Worm (Caenorhabditis elegans) whole organism, late embryonic: ENCODE results near the gene fbxc-32.
A peak's percentile ranks its signal among the peaks of the same experiment; 100 is the strongest.

Source experiments
- C08G9.2 ChIP-seq: sonication (generic microtip); optimal IDR thresholded peaks from 2 replicates; lab custom pipeline; 2016; ENCODE audit warnings: mild to moderate bottlenecking, missing genetic modification characterization, moderate library complexity, missing compliant biosample characterization
- K09A11.1 ChIP-seq: sonication (generic microtip); optimal IDR thresholded peaks from 2 replicates; lab custom pipeline; 2017; ENCODE audit warnings: antibody characterized with exemption, mild to moderate bottlenecking, missing genetic modification characterization, missing compliant biosample characterization; ENCODE audit not compliant: insufficient read depth
- ahr-1 ChIP-seq: sonication (generic microtip); optimal IDR thresholded peaks from 2 replicates; lab custom pipeline; 2016; ENCODE audit warnings: missing genetic modification characterization, missing compliant biosample characterization
- ama-1 ChIP-seq: fragments of 150-350 bp; optimal IDR thresholded peaks from 2 replicates; lab custom pipeline; 2014
- ceh-19 ChIP-seq: fragments of 200-800 bp; sonication (Bioruptor generic); optimal IDR thresholded peaks from 2 replicates; lab custom pipeline; 2018; ENCODE audit warnings: mild to moderate bottlenecking, missing genetic modification characterization, missing compliant biosample characterization
- ceh-24 ChIP-seq: sonication (generic microtip); optimal IDR thresholded peaks from 2 replicates; lab custom pipeline; 2016; ENCODE audit warnings: mild to moderate bottlenecking, missing genetic modification characterization, missing compliant biosample characterization
- ceh-30 ChIP-seq: fragments of 150-350 bp; optimal IDR thresholded peaks from 2 replicates; lab custom pipeline; 2014; ENCODE audit warnings: missing biosample characterization, missing genetic modification characterization
- ceh-34 ChIP-seq: sonication (generic microtip); optimal IDR thresholded peaks from 2 replicates; lab custom pipeline; 2016; ENCODE audit warnings: mild to moderate bottlenecking, missing genetic modification characterization, missing compliant biosample characterization
- ceh-48 ChIP-seq: sonication (generic microtip); optimal IDR thresholded peaks from 2 replicates; lab custom pipeline; 2016; ENCODE audit warnings: missing genetic modification characterization, inconsistent platforms, missing compliant biosample characterization
- dmd-4 ChIP-seq: sonication (generic microtip); optimal IDR thresholded peaks from 2 replicates; lab custom pipeline; 2016; ENCODE audit warnings: borderline replicate concordance, missing genetic modification characterization, missing compliant biosample characterization
- dve-1 ChIP-seq: sonication (generic microtip); optimal IDR thresholded peaks from 2 replicates; lab custom pipeline; 2017; ENCODE audit warnings: antibody characterized with exemption, mild to moderate bottlenecking, missing genetic modification characterization, missing compliant biosample characterization
- elt-2 ChIP-seq: sonication (generic microtip); optimal IDR thresholded peaks from 2 replicates; lab custom pipeline; 2016; ENCODE audit warnings: missing genetic modification reagents, missing genetic modification characterization, missing compliant biosample characterization
- elt-4 ChIP-seq: sonication (generic microtip); optimal IDR thresholded peaks from 2 replicates; lab custom pipeline; 2016; ENCODE audit warnings: missing genetic modification characterization, missing compliant biosample characterization
- eyg-1 ChIP-seq: sonication (generic microtip); optimal IDR thresholded peaks from 2 replicates; lab custom pipeline; 2016; ENCODE audit warnings: missing genotype, missing genetic modification characterization, missing compliant biosample characterization
- hlh-13 ChIP-seq: fragments of 200-800 bp; sonication (Bioruptor generic); optimal IDR thresholded peaks from 2 replicates; lab custom pipeline; 2018; ENCODE audit warnings: mild to moderate bottlenecking, missing genetic modification characterization, missing compliant biosample characterization
- hlh-6 ChIP-seq: sonication (generic microtip); optimal IDR thresholded peaks from 2 replicates; lab custom pipeline; 2016; ENCODE audit warnings: missing genotype, missing genetic modification characterization, missing compliant biosample characterization
- hlh-8 ChIP-seq: sonication (generic microtip); optimal IDR thresholded peaks from 2 replicates; lab custom pipeline; 2016; ENCODE audit warnings: missing genotype, missing genetic modification characterization, missing compliant biosample characterization
- lin-11 ChIP-seq: fragments of 200-800 bp; sonication (Bioruptor generic); optimal IDR thresholded peaks from 2 replicates; lab custom pipeline; 2018; ENCODE audit warnings: mild to moderate bottlenecking, missing genetic modification characterization, missing compliant biosample characterization
- madf-2 ChIP-seq: sonication (generic microtip); optimal IDR thresholded peaks from 2 replicates; lab custom pipeline; 2017; ENCODE audit warnings: missing genetic modification characterization, missing compliant biosample characterization
- nfya-1 ChIP-seq: sonication (generic microtip); optimal IDR thresholded peaks from 2 replicates; lab custom pipeline; 2017; ENCODE audit warnings: missing genetic modification characterization, mild to moderate bottlenecking, missing compliant biosample characterization, antibody characterized with exemption, moderate library complexity
- odd-2 ChIP-seq: sonication (generic microtip); optimal IDR thresholded peaks from 2 replicates; lab custom pipeline; 2017; ENCODE audit warnings: antibody characterized with exemption, mild to moderate bottlenecking, missing genetic modification characterization, missing compliant biosample characterization
- pha-2 ChIP-seq: sonication (generic microtip); optimal IDR thresholded peaks from 2 replicates; lab custom pipeline; 2017; ENCODE audit warnings: mild to moderate bottlenecking, missing genetic modification characterization, missing compliant biosample characterization
- pros-1 ChIP-seq: fragments of 150-350 bp; optimal IDR thresholded peaks from 2 replicates; lab custom pipeline; 2014; ENCODE audit warnings: missing biosample characterization, missing genetic modification reagents, missing genetic modification characterization
- ref-2 ChIP-seq: sonication (generic microtip); optimal IDR thresholded peaks from 2 replicates; lab custom pipeline; 2016; ENCODE audit warnings: missing genetic modification characterization, missing compliant biosample characterization
- sox-2 ChIP-seq: fragments of 200-800 bp; sonication (Bioruptor generic); IDR thresholded peaks from 2 replicates; pipeline ENCODE4 v1.3.6; 2022; ENCODE audit warnings: missing genetic modification reagents, missing genetic modification characterization, missing compliant biosample characterization
- sox-4 ChIP-seq: sonication (generic microtip); optimal IDR thresholded peaks from 2 replicates; lab custom pipeline; 2017; ENCODE audit warnings: mild to moderate bottlenecking, missing genetic modification characterization, inconsistent platforms, missing compliant biosample characterization
- tbx-2 ChIP-seq: sonication (generic microtip); optimal IDR thresholded peaks from 2 replicates; lab custom pipeline; 2016; ENCODE audit warnings: missing genetic modification characterization, missing compliant biosample characterization
- tbx-7 ChIP-seq: sonication (generic microtip); optimal IDR thresholded peaks from 2 replicates; lab custom pipeline; 2016; ENCODE audit warnings: missing genotype, missing genetic modification characterization, missing compliant biosample characterization
- ttx-3 ChIP-seq: sonication (generic microtip); optimal IDR thresholded peaks from 2 replicates; lab custom pipeline; 2016; ENCODE audit warnings: missing genetic modification reagents, missing genetic modification characterization, missing compliant biosample characterization
- unc-3 ChIP-seq, 2 experiments: fragments of 200-800 bp in 1 of 2; sonication (Bioruptor generic) in 1 of 2; sonication (generic microtip) in 1 of 2; conservative IDR thresholded peaks in 1 of 2; optimal IDR thresholded peaks in 1 of 2; 2 replicates each; pipeline versions ENCODE4 v1.3.6 to Lab custom; 2016 to 2022; ENCODE audit warnings: missing compliant biosample characterization in 2 of 2, missing genetic modification characterization in 2 of 2, missing genetic modification reagents in 1 of 2
- unc-55 ChIP-seq: sonication (generic microtip); optimal IDR thresholded peaks from 2 replicates; lab custom pipeline; 2017; ENCODE audit warnings: missing biosample characterization, missing genetic modification reagents, missing genetic modification characterization
- unc-86 ChIP-seq: sonication (generic microtip); optimal IDR thresholded peaks from 2 replicates; lab custom pipeline; 2016; ENCODE audit warnings: missing genetic modification characterization, missing compliant biosample characterization

Gene fbxc-32

DNA sequence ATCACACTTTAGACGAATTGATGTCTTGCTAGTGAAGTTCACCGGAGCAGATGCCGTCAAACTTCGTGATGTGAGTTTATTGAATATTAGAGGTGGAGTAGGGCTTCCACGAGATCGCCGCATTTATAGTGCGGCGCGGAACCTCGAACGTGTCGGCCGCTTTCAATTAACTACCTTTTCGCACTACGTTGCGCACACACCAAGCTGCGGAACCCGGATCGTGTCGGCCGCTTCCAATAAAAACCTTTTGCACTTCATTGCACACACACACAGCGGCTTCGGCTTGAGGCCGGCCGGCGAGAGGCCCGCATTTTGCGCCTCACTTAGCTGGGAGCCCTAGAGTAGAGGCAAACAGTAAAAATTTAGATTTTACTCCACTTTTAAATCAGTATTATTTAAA, 42.7 kb downstream of the fbxc-32 start:
- TF ChIP-seq dmd-4 (tag; lab: Kevin White, UChicago) (no peak), hlh-6 (no peak), dve-1 (tag; lab: Kevin White, UChicago) (no peak), tbx-7 (no peak), elt-2 (no peak), ceh-48 (tag; lab: Kevin White, UChicago) (no peak), unc-3 (GFP tag; conservative IDR thresholded peaks at IDR 0.05; lab: Robert Waterston, UW) (no peak), unc-3 (tag; optimal IDR thresholded peaks at IDR 0.05; lab: Kevin White, UChicago) (no peak), hlh-13 (GFP tag; lab: Kevin White, UChicago) (no peak), K09A11.1 (no peak), sox-2 (GFP tag; lab: Robert Waterston, UW) (no peak), elt-4 (tag; lab: Kevin White, UChicago) (no peak), ceh-34 (tag; lab: Kevin White, UChicago) (no peak), lin-11 (tag; lab: Kevin White, UChicago) (no peak), eyg-1 (tag; lab: Kevin White, UChicago) (no peak), sox-4 (tag; lab: Kevin White, UChicago) (no peak), ttx-3 (tag; lab: Kevin White, UChicago) (no peak), ceh-24 (tag; lab: Kevin White, UChicago) (no peak), unc-86 (tag; lab: Kevin White, UChicago) (no peak), pha-2 (no peak), pros-1 (no peak)
- TF ChIP-seq, all 69 proteins: peak for 0

DNA sequence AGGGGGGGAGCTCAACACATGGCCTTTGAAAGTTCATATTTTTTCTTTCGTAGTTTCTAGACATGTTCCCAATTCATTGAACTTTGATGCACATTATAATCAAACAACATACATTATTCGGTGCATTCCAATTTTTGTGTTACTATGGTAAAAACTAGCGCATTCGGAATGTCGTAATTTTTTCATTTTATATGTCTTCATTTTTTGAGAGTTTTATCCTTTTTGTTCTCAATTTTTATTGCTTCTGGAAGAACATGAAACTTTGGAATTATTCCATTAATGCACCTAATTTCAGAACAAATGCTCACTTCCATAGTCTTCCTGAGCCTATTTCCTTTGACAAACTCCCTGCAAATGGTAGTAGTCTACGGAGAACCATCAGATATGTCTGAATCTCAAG, 46.4 kb downstream of the fbxc-32 start, which contains the start of gene T07D3.2:
T07D3.2 (plus strand) TSS at position 301 of the 400 bp plus-strand sequence.
- TF ChIP-seq madf-2 (tag; lab: Kevin White, UChicago) (no peak), ttx-3 (tag; lab: Kevin White, UChicago) (no peak), pha-2 (no peak), ceh-19 (no peak), nfya-1 (no peak), ceh-30 (no peak), ref-2 (tag; lab: Kevin White, UChicago) (no peak), unc-55 (GFP tag; lab: Kevin White, UChicago) (no peak), hlh-8 (tag; lab: Kevin White, UChicago) (no peak), pros-1 (no peak), ama-1 (lab: Kevin White, UChicago) (no peak), C08G9.2 (tag; lab: Kevin White, UChicago) (no peak), odd-2 (no peak), dve-1 (tag; lab: Kevin White, UChicago) (no peak), tbx-2 (no peak)

DNA sequence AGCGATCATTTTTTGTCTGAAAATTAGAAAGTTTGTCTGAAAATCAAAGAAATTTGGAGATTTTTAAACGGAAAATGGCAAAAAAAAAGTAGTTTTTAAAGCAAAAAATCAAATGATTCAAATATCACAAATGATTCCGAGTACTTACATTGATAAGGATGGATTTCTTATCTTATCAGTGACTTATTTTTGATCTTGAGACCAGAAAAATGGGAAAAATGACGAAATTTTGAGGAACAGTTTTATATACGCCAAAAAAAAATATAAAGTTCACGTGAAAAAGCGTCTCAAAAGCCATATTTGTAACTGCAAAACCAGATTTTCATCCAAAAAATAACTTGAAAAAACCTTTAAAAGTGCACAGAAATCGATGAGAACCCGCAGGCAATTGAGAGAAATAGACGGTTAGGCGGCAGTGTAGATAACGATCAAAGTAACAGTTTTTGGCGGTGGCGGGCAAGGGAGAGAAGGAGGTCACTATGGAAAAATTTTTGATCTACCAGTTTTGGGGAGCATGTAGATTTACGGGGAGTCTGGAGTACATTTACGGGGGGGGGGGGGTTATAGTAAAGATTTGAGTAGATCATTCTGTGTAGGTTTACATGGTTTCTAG, 47.2 kb downstream of the fbxc-32 start, which contains the start of gene T07D3.9:
T07D3.9 (minus strand) TSS at position 194 of the 613 bp plus-strand sequence.
- peak; percentile 92 for TF ChIP-seq elt-2
- TF ChIP-seq hlh-6 = no peak
- no peak for TF ChIP-seq ahr-1 (tag; lab: Kevin White, UChicago)
